Worm (Caenorhabditis elegans): ENCODE measurements around the gene nhr-6.
A peak's percentile ranks its signal among the peaks of the same experiment; 100 is the strongest.

The nhr-6 gene

DNA sequence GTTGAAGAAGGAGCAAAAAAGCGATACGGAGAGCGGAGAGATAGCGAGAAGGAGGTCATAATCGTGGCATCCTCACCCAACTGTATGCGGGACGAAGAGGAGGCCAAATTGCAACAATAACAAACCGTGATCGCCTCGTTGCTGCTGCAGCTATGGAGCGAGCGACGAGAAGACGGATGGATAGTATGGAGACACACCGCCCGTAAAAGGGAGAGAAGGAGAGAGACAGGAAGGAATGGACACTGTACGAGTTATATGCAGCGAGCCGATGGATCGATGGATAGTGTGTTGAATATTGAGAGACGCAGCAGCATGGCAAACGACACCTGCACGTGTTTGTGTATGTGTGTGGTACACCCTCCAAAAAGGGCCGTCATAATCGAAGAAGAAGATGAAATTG, 50.4 kb downstream of the nhr-6 start:
- TF ChIP-seq zfh-2 (GFP tag; conservative IDR thresholded peaks at IDR 0.05), result peak; percentile 78
- TF ChIP-seq hmg-1.2 (GFP tag; IDR thresholded peaks at IDR 0.05), result peak; percentile 35; the same call in 1 of the 2 replicates
- TF ChIP-seq let-526 (GFP tag; IDR thresholded peaks at IDR 0.05), result no peak

DNA sequence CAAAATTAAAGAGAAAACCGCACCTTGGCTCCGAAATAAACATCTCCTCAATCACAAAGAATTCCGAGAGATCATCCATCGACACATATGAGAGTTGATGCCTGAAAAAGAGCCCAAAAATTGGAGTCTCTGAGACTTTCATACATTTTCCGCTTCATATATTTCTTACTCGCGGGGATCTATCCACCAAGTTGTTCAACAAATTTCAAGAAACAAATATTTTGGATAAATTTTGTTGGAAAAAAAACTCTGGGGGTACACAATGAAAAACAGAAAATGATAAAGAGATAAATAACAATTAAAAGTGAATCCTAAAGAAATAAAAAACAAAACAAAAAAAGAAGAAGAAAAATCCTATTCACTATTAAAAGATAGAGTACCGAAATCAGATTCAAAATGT, 53.7 kb downstream of the nhr-6 start, which contains the start of gene sel-8:
sel-8 (minus strand) TSS at position 101 of the 400 bp plus-strand sequence.
- TF ChIP-seq mxl-1 (tag; optimal IDR thresholded peaks at IDR 0.05), result no peak
- no peak for TF ChIP-seq nhr-27 (tag; optimal IDR thresholded peaks at IDR 0.05)
- TF ChIP-seq B0035.1 (tag; optimal IDR thresholded peaks at IDR 0.05), result no peak
- TF ChIP-seq athp-1 (tag; optimal IDR thresholded peaks at IDR 0.05), result no peak
- no peak for TF ChIP-seq nfya-1 (tag; optimal IDR thresholded peaks at IDR 0.05; ENCODE audit: borderline replicate concordance, insufficient read depth)
- TF ChIP-seq ceh-40 (GFP tag; IDR thresholded peaks at IDR 0.05), result no peak
- TF ChIP-seq F49E8.2 (tag; optimal IDR thresholded peaks at IDR 0.05; ENCODE audit: insufficient read depth), result no peak
- no peak for TF ChIP-seq tbp1 (GFP tag; optimal IDR thresholded peaks at IDR 0.05)
- TF ChIP-seq Y79H2A.3 (GFP tag; conservative IDR thresholded peaks at IDR 0.05), result no peak
- TF ChIP-seq egl-44 (GFP tag; IDR thresholded peaks at IDR 0.05), result no peak

All from whole organism, young adult.